Fruit fly (Drosophila melanogaster): ENCODE results near the gene Cyp28a5.

DNA sequence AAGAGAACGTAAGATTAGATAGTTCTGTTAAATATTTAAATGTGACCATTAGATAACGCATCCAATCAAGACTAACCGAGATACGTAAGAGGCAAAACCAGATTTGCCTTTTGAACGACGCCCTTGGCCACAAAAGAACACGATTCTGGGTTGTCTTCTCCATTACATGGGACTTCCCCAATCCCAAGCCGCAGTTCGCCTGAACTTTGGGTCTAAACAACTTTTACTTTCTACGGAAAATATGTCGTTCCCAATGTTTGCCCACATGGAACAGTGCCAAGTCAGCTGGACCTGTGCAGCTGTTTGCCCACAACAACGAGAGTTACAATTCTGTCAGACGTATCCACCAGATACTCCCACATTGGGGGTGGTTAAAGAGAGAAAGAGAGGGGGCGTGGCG, 27.3 kb upstream of the Cyp28a5 start:
- TF ChIP-seq sug (tag; optimal IDR thresholded peaks at IDR 0.05), result no peak
- no peak for TF ChIP-seq lov (optimal IDR thresholded peaks at IDR 0.05)
- no peak for TF ChIP-seq lov (GFP tag; IDR thresholded peaks at IDR 0.05)
- no peak for TF ChIP-seq CG15479 (GFP tag; optimal IDR thresholded peaks at IDR 0.05)
- no peak for TF ChIP-seq CG14667 (GFP tag; IDR thresholded peaks at IDR 0.05)
